Worm (Caenorhabditis elegans): ENCODE results near the gene pals-22.

Gene pals-22

ce11 chrIII:132118-132517, at the start of gene pals-22:
Gene pals-22, plus strand, starts transcription at chrIII:132418.
- TF ChIP-seq cnd-1 (tag; optimal IDR thresholded peaks at IDR 0.05) (no peak), unc-62 (GFP tag; optimal IDR thresholded peaks at IDR 0.05) (no peak), ces-1 (GFP tag; optimal IDR thresholded peaks at IDR 0.05) (no peak), mls-2 (tag; optimal IDR thresholded peaks at IDR 0.05) (no peak), pha-4 (tag; optimal IDR thresholded peaks at IDR 0.05) (no peak), nhr-237 (tag; optimal IDR thresholded peaks at IDR 0.05) (no peak), ceh-43 (GFP tag; optimal IDR thresholded peaks at IDR 0.05) (no peak), drap-1 (GFP tag; optimal IDR thresholded peaks at IDR 0.05) (no peak), elt-3 (tag; optimal IDR thresholded peaks at IDR 0.05) (no peak), unc-39 (tag; optimal IDR thresholded peaks at IDR 0.05) (no peak), elt-1 (tag; optimal IDR thresholded peaks at IDR 0.05; ENCODE audit: borderline replicate concordance, insufficient read depth) (no peak), nhr-76 (tag; optimal IDR thresholded peaks at IDR 0.05) (no peak)

ce11 chrIII:84372-84771, 47.8 kb upstream of the pals-22 start:
- TF ChIP-seq unc-62 (GFP tag; optimal IDR thresholded peaks at IDR 0.05) (no peak), ceh-39 (tag; optimal IDR thresholded peaks at IDR 0.05) (no peak), flh-1 (GFP tag; optimal IDR thresholded peaks at IDR 0.05) (no peak), ceh-83 (GFP tag; optimal IDR thresholded peaks at IDR 0.05) (no peak), lin-32 (GFP tag; optimal IDR thresholded peaks at IDR 0.05) (no peak), nhr-28 (tag; optimal IDR thresholded peaks at IDR 0.05) (no peak), M03D4.4 (tag; optimal IDR thresholded peaks at IDR 0.05) (no peak), bed-3 (GFP tag; optimal IDR thresholded peaks at IDR 0.05) (no peak), elt-1 (tag; optimal IDR thresholded peaks at IDR 0.05; ENCODE audit: borderline replicate concordance, insufficient read depth) (no peak), ham-2 (GFP tag; optimal IDR thresholded peaks at IDR 0.05) (no peak), lin-13 (tag; optimal IDR thresholded peaks at IDR 0.05) (no peak)

ce11 chrIII:86316-86715, 45.9 kb upstream of the pals-22 start, which contains the start of gene attf-3:
Gene attf-3, minus strand, starts transcription at chrIII:86384.
- TF ChIP-seq hlh-1 (tag; optimal IDR thresholded peaks at IDR 0.05) (peak; percentile 13), nhr-2 (tag; optimal IDR thresholded peaks at IDR 0.05) (no peak), snpc-4 (tag; optimal IDR thresholded peaks at IDR 0.05) (no peak), ces-1 (GFP tag; optimal IDR thresholded peaks at IDR 0.05) (peak; percentile 61), M03D4.4 (tag; optimal IDR thresholded peaks at IDR 0.05) (no peak), unc-62 (GFP tag; optimal IDR thresholded peaks at IDR 0.05) (no peak), pha-4 (tag; optimal IDR thresholded peaks at IDR 0.05) (peak; percentile 46), elt-3 (tag; optimal IDR thresholded peaks at IDR 0.05) (no peak), cnd-1 (tag; optimal IDR thresholded peaks at IDR 0.05) (no peak), mep-1 (tag; optimal IDR thresholded peaks at IDR 0.05) (peak; percentile 78), unc-120 (tag; optimal IDR thresholded peaks at IDR 0.05; ENCODE audit: poor library complexity, severe bottlenecking) (no peak), flh-1 (GFP tag; optimal IDR thresholded peaks at IDR 0.05) (no peak), ceh-39 (tag; optimal IDR thresholded peaks at IDR 0.05) (peak; percentile 50), elt-1 (tag; optimal IDR thresholded peaks at IDR 0.05; ENCODE audit: borderline replicate concordance, insufficient read depth) (no peak), nhr-237 (tag; optimal IDR thresholded peaks at IDR 0.05) (peak; percentile 68), lin-32 (GFP tag; optimal IDR thresholded peaks at IDR 0.05) (no peak), tbx-8 (GFP tag; optimal IDR thresholded peaks at IDR 0.05) (no peak), nhr-76 (tag; optimal IDR thresholded peaks at IDR 0.05) (no peak), lsy-2 (tag; optimal IDR thresholded peaks at IDR 0.05) (peak; percentile 71), sem-2 (GFP tag; optimal IDR thresholded peaks at IDR 0.05) (no peak), bed-3 (GFP tag; optimal IDR thresholded peaks at IDR 0.05) (no peak), ceh-43 (GFP tag; optimal IDR thresholded peaks at IDR 0.05) (no peak), lin-13 (tag; optimal IDR thresholded peaks at IDR 0.05) (peak; percentile 56)

- TF ChIP-seq lsy-2 (tag; optimal IDR thresholded peaks at IDR 0.05), result peak; percentile 49
- no peak for TF ChIP-seq elt-1 (tag; optimal IDR thresholded peaks at IDR 0.05; ENCODE audit: borderline replicate concordance, insufficient read depth)
- TF ChIP-seq ham-2 (GFP tag; optimal IDR thresholded peaks at IDR 0.05), result no peak
- TF ChIP-seq sem-2 (GFP tag; optimal IDR thresholded peaks at IDR 0.05), result no peak
- TF ChIP-seq snpc-4 (tag; optimal IDR thresholded peaks at IDR 0.05), result no peak
- no peak for TF ChIP-seq ztf-11 (tag; optimal IDR thresholded peaks at IDR 0.05)
- TF ChIP-seq cnd-1 (tag; optimal IDR thresholded peaks at IDR 0.05), result no peak
- peak; percentile 81 for TF ChIP-seq ces-1 (GFP tag; optimal IDR thresholded peaks at IDR 0.05)
- TF ChIP-seq lin-32 (GFP tag; optimal IDR thresholded peaks at IDR 0.05), result no peak
- TF ChIP-seq drap-1 (GFP tag; optimal IDR thresholded peaks at IDR 0.05), result no peak
- TF ChIP-seq pha-4 (tag; optimal IDR thresholded peaks at IDR 0.05), result peak; percentile 50
- TF ChIP-seq sptf-1 (tag; optimal IDR thresholded peaks at IDR 0.05), result no peak
- TF ChIP-seq ceh-43 (GFP tag; optimal IDR thresholded peaks at IDR 0.05), result no peak
- no peak for TF ChIP-seq hlh-1 (tag; optimal IDR thresholded peaks at IDR 0.05)
- peak; percentile 79 for TF ChIP-seq ceh-39 (tag; optimal IDR thresholded peaks at IDR 0.05)
- TF ChIP-seq unc-62 (GFP tag; optimal IDR thresholded peaks at IDR 0.05), result no peak
- no peak for TF ChIP-seq nhr-76 (tag; optimal IDR thresholded peaks at IDR 0.05)
- no peak for TF ChIP-seq mls-2 (tag; optimal IDR thresholded peaks at IDR 0.05)
- peak; percentile 3 for TF ChIP-seq nhr-237 (tag; optimal IDR thresholded peaks at IDR 0.05)
- TF ChIP-seq elt-3 (tag; optimal IDR thresholded peaks at IDR 0.05), result no peak
- peak; percentile 41 for TF ChIP-seq mep-1 (tag; optimal IDR thresholded peaks at IDR 0.05)
- no peak for TF ChIP-seq M03D4.4 (tag; optimal IDR thresholded peaks at IDR 0.05)
- TF ChIP-seq bed-3 (GFP tag; optimal IDR thresholded peaks at IDR 0.05), result no peak
- no peak for TF ChIP-seq blmp-1 (tag; optimal IDR thresholded peaks at IDR 0.05)
- TF ChIP-seq nhr-28 (tag; optimal IDR thresholded peaks at IDR 0.05), result no peak
- TF ChIP-seq ceh-83 (GFP tag; optimal IDR thresholded peaks at IDR 0.05), result no peak
- TF ChIP-seq lin-13 (tag; optimal IDR thresholded peaks at IDR 0.05), result peak; percentile 9
- TF ChIP-seq mab-5 (tag; optimal IDR thresholded peaks at IDR 0.05), result no peak
These were observed 45.0 kb upstream of the pals-22 start, which contains the start of the genes F54C4.4 and mrpl-40 for ce11 chrIII:87183-87582. Gene F54C4.4, minus strand, starts transcription at chrIII:87381. Gene mrpl-40, plus strand, starts transcription at chrIII:87559.
